Worm (Caenorhabditis elegans) whole organism, midembryonic: ENCODE data around the gene scc-3.

Experiments used
- T22C8.4 ChIP-seq: fragments of 200-800 bp; sonication (Bioruptor generic); IDR thresholded peaks from 2 replicates; pipeline ENCODE4 v1.3.6; 2022; ENCODE audit warnings: missing genetic modification characterization, missing compliant biosample characterization
- cog-1 ChIP-seq: sonication (generic microtip); optimal IDR thresholded peaks from 2 replicates; lab custom pipeline; 2016; ENCODE audit warnings: missing genetic modification characterization, missing compliant biosample characterization
- flt-1 ChIP-seq: fragments of 200-800 bp; sonication (Bioruptor generic); IDR thresholded peaks from 2 replicates; pipeline ENCODE4 v1.3.6; 2022; ENCODE audit warnings: missing genetic modification characterization, missing compliant biosample characterization
- klf-2 ChIP-seq: fragments of 200-800 bp; sonication (Bioruptor generic); conservative IDR thresholded peaks from 2 replicates; pipeline ENCODE4 v1.3.6; 2022; ENCODE audit warnings: missing genetic modification reagents, missing genetic modification characterization, missing compliant biosample characterization
- med-1 ChIP-seq: sonication (generic microtip); optimal IDR thresholded peaks from 2 replicates; lab custom pipeline; 2017; ENCODE audit warnings: missing genetic modification characterization, mild to moderate bottlenecking, missing compliant biosample characterization, antibody characterized with exemption, missing genetic modification reagents; ENCODE audit not compliant: insufficient read depth
- ref-1 ChIP-seq: fragments of 200-800 bp; sonication (Bioruptor generic); conservative IDR thresholded peaks from 2 replicates; pipeline ENCODE4 v1.3.6; 2022; ENCODE audit warnings: missing genetic modification reagents, missing genetic modification characterization, missing compliant biosample characterization
- tab-1 ChIP-seq: fragments of 200-800 bp; sonication (Bioruptor generic); IDR thresholded peaks from 2 replicates; pipeline ENCODE4 v1.3.6; 2022; ENCODE audit warnings: missing genetic modification characterization, missing compliant biosample characterization
- ztf-23 ChIP-seq: fragments of 200-800 bp; sonication (Bioruptor generic); IDR thresholded peaks from 2 replicates; pipeline ENCODE4 v1.3.6; 2022; ENCODE audit warnings: missing genetic modification reagents, missing genetic modification characterization, missing compliant biosample characterization
- ztf-29 ChIP-seq: fragments of 200-800 bp; sonication (Bioruptor generic); IDR thresholded peaks from 2 replicates; pipeline ENCODE4 v1.3.6; 2022; ENCODE audit warnings: missing genetic modification reagents, missing genetic modification characterization, missing compliant biosample characterization

scc-3 gene

DNA sequence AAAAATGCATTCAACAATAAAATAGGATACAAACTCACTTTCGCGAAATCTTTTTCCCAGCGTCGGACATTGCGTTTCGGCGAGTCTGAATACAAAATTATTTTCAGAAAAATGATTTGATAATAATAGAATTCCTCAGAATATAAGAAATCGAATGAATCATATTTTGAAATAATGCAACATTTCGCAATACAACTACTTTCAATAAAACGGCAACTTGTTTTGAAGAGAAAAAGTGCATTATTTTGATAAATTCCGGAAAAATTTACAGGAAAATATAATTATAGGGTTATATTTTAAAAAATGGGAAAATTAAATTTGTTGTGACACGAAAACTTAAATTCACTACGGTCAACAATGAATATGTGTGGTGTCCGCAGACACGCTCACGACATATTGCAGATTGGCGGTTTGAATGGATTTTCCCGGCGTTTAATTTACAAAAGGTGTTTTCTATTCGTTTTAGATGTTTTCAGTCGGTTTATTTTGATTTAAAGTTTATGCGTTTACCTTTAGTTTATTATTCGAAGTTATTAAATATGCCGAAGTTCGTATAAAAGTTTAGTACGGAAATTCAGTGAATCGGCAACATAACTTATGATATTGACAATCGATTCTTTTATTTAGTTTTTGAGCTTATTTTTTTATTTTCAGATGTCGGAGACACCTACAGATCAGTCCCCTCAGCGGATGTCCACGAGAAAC is at the start of gene scc-3, which contains the start of gene abcf-1:
Gene scc-3 (plus strand): TSS at position 655 of the 705 bp plus-strand sequence.
Gene abcf-1 (minus strand): TSS at position 85 of the 705 bp plus-strand sequence.
- no peak for TF ChIP-seq ref-1 (GFP tag; lab: Robert Waterston, UW)
- TF ChIP-seq ztf-29 (GFP tag; lab: Robert Waterston, UW), result no peak
- no peak for TF ChIP-seq klf-2 (GFP tag; lab: Robert Waterston, UW)
- no peak for TF ChIP-seq cog-1

DNA sequence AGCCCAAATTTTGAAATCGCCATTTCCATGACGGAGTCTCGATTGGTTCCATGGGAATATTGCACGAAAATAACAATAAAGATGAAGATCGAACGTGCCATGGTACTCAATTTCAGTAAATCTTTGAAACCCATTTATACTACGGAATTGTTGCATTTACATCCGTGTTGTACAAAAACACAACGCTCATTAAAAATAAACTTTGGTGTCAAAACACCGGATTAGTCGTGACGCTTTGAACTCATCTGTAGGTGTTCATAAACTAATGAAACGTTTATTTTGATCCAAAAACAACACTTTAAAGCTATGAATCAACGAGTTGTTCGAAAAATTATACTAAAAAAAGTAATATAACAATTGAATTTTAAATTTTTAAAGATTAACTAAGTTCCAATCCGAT is 49.6 kb upstream of the scc-3 start, which contains the start of gene R11D1.4:
Gene R11D1.4 (minus strand): TSS at position 101 of the 400 bp plus-strand sequence.
- TF ChIP-seq flt-1, result no peak
- TF ChIP-seq cog-1, result no peak
- TF ChIP-seq med-1 (GFP tag; lab: Kevin White, UChicago), result no peak
- no peak for TF ChIP-seq T22C8.4 (GFP tag; lab: Robert Waterston, UW)
- no peak for TF ChIP-seq ref-1 (GFP tag; lab: Robert Waterston, UW)
- TF ChIP-seq tab-1 (GFP tag; lab: Robert Waterston, UW), result no peak
- TF ChIP-seq ztf-29 (GFP tag; lab: Robert Waterston, UW), result no peak
- TF ChIP-seq klf-2 (GFP tag; lab: Robert Waterston, UW), result no peak
- no peak for TF ChIP-seq ztf-23 (GFP tag; lab: Robert Waterston, UW)

DNA sequence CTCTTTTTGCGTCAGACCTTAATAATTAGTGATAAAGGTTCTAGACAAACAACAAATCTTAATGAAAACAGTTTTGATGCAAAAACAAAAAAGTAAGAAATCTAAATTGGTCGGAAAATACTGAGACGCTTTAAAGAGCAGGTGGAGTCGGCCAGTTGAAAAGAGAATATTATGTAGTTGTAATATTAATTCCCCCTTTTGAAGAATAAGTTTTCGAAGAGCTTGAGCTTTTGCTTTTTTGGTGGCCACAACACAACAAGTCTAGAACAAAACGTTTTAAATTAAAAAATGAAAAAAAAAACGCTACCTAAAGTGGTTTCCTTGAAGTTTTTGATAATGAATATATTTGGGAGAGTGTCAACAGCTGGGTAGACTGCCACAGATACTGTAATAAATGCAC is 47.3 kb upstream of the scc-3 start, which contains the start of gene str-178:
Gene str-178 (minus strand): TSS at position 101 of the 400 bp plus-strand sequence.
- no peak for TF ChIP-seq klf-2 (GFP tag; lab: Robert Waterston, UW)
- TF ChIP-seq ztf-29 (GFP tag; lab: Robert Waterston, UW), result no peak
- no peak for TF ChIP-seq ref-1 (GFP tag; lab: Robert Waterston, UW)
- no peak for TF ChIP-seq cog-1
- no peak for TF ChIP-seq tab-1 (GFP tag; lab: Robert Waterston, UW)
- TF ChIP-seq ztf-23 (GFP tag; lab: Robert Waterston, UW), result no peak
- no peak for TF ChIP-seq flt-1
- TF ChIP-seq med-1 (GFP tag; lab: Kevin White, UChicago), result no peak
- TF ChIP-seq T22C8.4 (GFP tag; lab: Robert Waterston, UW), result no peak

DNA sequence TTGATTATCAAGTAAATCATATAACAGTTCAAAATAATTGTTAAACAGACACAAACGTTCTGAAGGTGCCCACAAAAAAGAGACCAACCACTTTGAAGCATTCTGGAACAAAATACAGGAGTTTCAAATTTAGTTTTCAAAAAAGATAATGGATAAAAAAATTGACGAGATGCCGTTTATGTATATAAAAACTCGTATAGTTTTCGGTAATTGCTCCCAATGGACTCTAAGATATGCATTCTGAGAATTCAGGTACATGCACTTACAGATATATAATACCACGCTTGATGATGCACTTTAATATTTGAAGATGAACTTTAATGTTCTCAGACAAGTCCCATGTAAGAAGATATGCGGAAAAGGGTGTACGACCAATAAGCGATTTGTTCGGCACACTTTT is 45.1 kb upstream of the scc-3 start, which contains the start of gene str-181:
Gene str-181 (minus strand): TSS at position 101 of the 400 bp plus-strand sequence.
- no peak for TF ChIP-seq ztf-29 (GFP tag; lab: Robert Waterston, UW)
- no peak for TF ChIP-seq T22C8.4 (GFP tag; lab: Robert Waterston, UW)
- no peak for TF ChIP-seq klf-2 (GFP tag; lab: Robert Waterston, UW)
- TF ChIP-seq ztf-23 (GFP tag; lab: Robert Waterston, UW), result no peak
- no peak for TF ChIP-seq tab-1 (GFP tag; lab: Robert Waterston, UW)
- TF ChIP-seq med-1 (GFP tag; lab: Kevin White, UChicago), result no peak
- TF ChIP-seq flt-1, result no peak
- no peak for TF ChIP-seq cog-1
- no peak for TF ChIP-seq ref-1 (GFP tag; lab: Robert Waterston, UW)

DNA sequence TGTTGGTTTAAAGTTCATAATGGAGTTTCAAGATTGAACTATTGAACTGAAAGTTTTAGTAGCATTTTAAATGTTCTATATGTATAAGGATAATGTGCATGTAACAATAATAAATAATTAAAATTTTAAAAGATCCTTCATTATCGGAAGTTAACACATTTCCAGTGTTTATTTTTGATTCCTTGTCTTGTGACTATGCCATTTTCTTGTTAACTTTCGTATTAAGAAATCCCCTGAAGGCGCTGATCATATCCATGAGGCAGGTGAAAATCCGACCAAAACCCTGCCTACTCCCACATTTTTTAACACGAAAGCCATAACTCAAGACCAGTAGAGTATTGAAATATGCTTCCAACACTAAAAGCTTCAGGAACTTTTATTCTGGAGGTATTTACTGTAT is 44.0 kb upstream of the scc-3 start, which contains the start of gene R11D1.7:
Gene R11D1.7 (plus strand): TSS at position 301 of the 400 bp plus-strand sequence.
- TF ChIP-seq cog-1 (no peak), ztf-23 (GFP tag; lab: Robert Waterston, UW) (no peak), ref-1 (GFP tag; lab: Robert Waterston, UW) (no peak), ztf-29 (GFP tag; lab: Robert Waterston, UW) (no peak), flt-1 (no peak), med-1 (GFP tag; lab: Kevin White, UChicago) (no peak), tab-1 (GFP tag; lab: Robert Waterston, UW) (no peak), T22C8.4 (GFP tag; lab: Robert Waterston, UW) (no peak), klf-2 (GFP tag; lab: Robert Waterston, UW) (no peak)

DNA sequence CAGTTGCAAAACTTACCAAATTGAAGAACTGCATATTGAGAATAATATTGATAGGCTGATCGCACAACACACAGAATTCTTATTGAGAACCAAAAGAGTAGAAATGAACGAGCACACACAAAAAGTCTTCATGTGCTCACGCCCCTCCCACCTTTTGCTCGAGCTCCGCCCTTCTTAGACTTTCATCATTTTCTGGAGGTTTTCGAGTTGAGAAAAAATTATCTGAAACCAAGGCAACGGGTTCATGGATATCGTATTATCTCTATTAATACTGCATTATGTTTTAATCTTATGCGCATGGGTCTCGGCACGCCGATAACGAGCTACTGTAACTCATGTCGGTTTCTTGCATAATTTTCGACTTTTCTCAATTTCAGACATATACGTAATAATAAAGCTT is 37.9 kb upstream of the scc-3 start, which contains the start of gene R11D1.12:
Gene R11D1.12 (minus strand): TSS at position 101 of the 400 bp plus-strand sequence.
- TF ChIP-seq ztf-29 (GFP tag; lab: Robert Waterston, UW), result no peak
- no peak for TF ChIP-seq cog-1
- no peak for TF ChIP-seq flt-1
- TF ChIP-seq T22C8.4 (GFP tag; lab: Robert Waterston, UW), result no peak
- no peak for TF ChIP-seq ref-1 (GFP tag; lab: Robert Waterston, UW)
- TF ChIP-seq ztf-23 (GFP tag; lab: Robert Waterston, UW), result no peak
- TF ChIP-seq klf-2 (GFP tag; lab: Robert Waterston, UW), result no peak
- no peak for TF ChIP-seq med-1 (GFP tag; lab: Kevin White, UChicago)
- no peak for TF ChIP-seq tab-1 (GFP tag; lab: Robert Waterston, UW)

DNA sequence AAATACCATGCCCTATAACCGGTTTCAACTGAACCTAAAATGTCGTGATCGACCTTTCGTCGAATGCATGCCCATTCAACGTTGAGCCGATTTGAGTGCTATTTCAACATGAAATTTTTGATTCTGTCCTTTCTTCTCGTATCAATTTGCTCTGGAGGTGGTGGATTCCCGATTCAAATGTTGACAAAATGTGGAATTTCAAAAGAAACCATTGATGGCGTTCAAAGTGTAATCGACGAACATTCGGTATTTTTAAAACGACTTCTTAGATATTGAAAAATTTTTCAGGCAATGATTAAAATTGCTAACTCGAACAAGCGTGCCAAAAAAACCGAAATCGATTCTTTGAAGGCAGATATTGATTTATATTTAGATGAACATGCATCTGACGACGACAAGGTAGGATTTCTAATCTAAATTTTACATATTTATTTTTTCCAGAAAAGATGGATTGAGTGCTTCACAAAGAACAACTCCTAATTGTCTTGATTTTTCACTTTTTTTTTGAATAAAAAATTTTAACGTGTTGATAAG is 36.6 kb upstream of the scc-3 start, which contains the start of gene R11D1.13:
Gene R11D1.13 (plus strand): TSS at position 51 of the 534 bp plus-strand sequence.
- TF ChIP-seq cog-1 (no peak), ztf-23 (GFP tag; lab: Robert Waterston, UW) (no peak), med-1 (GFP tag; lab: Kevin White, UChicago) (no peak)

DNA sequence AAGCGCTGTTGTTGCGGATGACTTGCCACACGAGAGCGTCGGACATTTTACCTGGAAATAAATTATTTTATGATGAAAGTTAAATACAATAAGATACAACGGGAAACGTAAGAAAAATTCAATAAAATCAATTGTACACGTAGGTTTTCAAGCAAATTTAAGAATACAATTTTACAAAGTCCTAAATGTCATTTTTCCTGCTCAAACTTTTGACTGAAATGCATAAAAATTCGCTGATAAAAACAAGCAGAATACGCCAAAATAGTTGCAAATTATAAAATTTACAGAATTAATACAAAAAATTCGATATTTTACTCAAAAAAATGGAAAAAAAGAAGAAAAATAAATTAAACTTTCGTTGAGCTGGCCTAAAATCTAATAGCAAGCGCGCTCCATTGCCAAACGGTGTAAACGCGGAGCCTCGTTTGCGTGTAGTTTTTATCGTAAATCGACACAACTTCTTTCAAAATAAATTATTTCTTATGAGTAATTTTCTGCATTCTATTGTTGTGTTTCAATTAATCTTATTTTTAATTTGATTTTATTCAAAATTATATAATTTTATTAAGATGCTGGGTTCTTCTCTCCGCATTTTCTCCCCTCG is 35.6 kb upstream of the scc-3 start, which contains the start of the genes rpl-28 and mrpl-49:
Gene rpl-28 (minus strand): TSS at position 51 of the 604 bp plus-strand sequence.
Gene mrpl-49 (plus strand): TSS at position 570 of the 604 bp plus-strand sequence.
- no peak for TF ChIP-seq ztf-29 (GFP tag; lab: Robert Waterston, UW)
- TF ChIP-seq ztf-23 (GFP tag; lab: Robert Waterston, UW), result peak; percentile 67
- TF ChIP-seq klf-2 (GFP tag; lab: Robert Waterston, UW), result no peak
- no peak for TF ChIP-seq ref-1 (GFP tag; lab: Robert Waterston, UW)
- TF ChIP-seq tab-1 (GFP tag; lab: Robert Waterston, UW), result no peak
- TF ChIP-seq T22C8.4 (GFP tag; lab: Robert Waterston, UW), result no peak
- no peak for TF ChIP-seq flt-1
- peak; percentile 60 for TF ChIP-seq cog-1
- TF ChIP-seq med-1 (GFP tag; lab: Kevin White, UChicago), result no peak
